Worm (Caenorhabditis elegans) whole organism, dauer: Measurements from ENCODE around the gene nspc-17.
"Not testable (repeated sequence)": the region's sequence is repeated elsewhere in the genome, so short reads cannot be mapped to it uniquely, and the experiment has no call there.

Experiments used
- unc-62 ChIP-seq: sonication (generic microtip); optimal IDR thresholded peaks from 2 replicates; lab custom pipeline; 2017; ENCODE audit warnings: missing biosample characterization, missing genetic modification reagents, missing genetic modification characterization

Gene nspc-17

ce11 chrX:14545543-14545942, 20.6 kb upstream of the nspc-17 start, which contains the start of gene enri-2:
Gene enri-2, plus strand, starts transcription at chrX:14545843.
- no peak for TF ChIP-seq unc-62 (GFP tag; lab: Kevin White, UChicago)

ce11 chrX:14543224-14543623, 18.2 kb upstream of the nspc-17 start, which contains the start of gene T24C2.3:
Gene T24C2.3, plus strand, starts transcription at chrX:14543524.
- no peak for TF ChIP-seq unc-62 (GFP tag; lab: Kevin White, UChicago)

- no peak for TF ChIP-seq unc-62 (GFP tag; lab: Kevin White, UChicago)
Measured at ce11 chrX:14541992-14542391, 17.0 kb upstream of the nspc-17 start, which contains the start of gene fbxa-81. Gene fbxa-81, minus strand, starts transcription at chrX:14542092.

- TF ChIP-seq unc-62 (GFP tag; lab: Kevin White, UChicago), result no peak
Measured at ce11 chrX:14539468-14539867, 14.5 kb upstream of the nspc-17 start.

- no peak for TF ChIP-seq unc-62 (GFP tag; lab: Kevin White, UChicago)
Measured at ce11 chrX:14537625-14538024, 12.6 kb upstream of the nspc-17 start.

DNA sequence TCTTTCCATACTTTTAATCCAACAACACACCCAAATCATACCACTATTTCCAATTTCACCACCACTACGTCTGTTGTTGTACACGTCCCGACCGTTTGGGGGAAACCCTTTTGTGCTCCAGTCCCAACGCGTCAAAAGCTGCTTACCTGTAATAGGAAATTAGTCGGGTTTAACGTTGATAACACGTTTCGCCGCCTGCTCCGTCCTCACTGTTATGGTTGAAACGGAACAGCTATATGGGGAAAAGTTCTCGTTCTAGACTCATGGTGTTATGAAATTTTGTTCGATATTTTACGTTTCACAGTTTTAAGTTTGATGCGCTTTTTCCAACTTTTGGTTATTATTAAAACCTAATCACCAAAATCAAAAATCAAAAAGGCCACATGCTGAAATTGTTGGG, 10.9 kb upstream of the nspc-17 start:
- no peak for TF ChIP-seq unc-62 (GFP tag; lab: Kevin White, UChicago)

- TF ChIP-seq unc-62 (GFP tag; lab: Kevin White, UChicago), result no peak
Measured at ce11 chrX:14534596-14534995, 9.6 kb upstream of the nspc-17 start.

ce11 chrX:14534117-14534516, 9.1 kb upstream of the nspc-17 start, which contains the start of gene T24C2.5:
Gene T24C2.5, plus strand, starts transcription at chrX:14534417.
- TF ChIP-seq unc-62 (GFP tag; lab: Kevin White, UChicago), result no peak

ce11 chrX:14530107-14530506, 5.1 kb upstream of the nspc-17 start, which contains the start of gene nspc-20:
Gene nspc-20, minus strand, starts transcription at chrX:14530207.
- no peak for TF ChIP-seq unc-62 (GFP tag; lab: Kevin White, UChicago)

- not testable (repeated sequence) for TF ChIP-seq unc-62 (GFP tag; lab: Kevin White, UChicago)
Measured at ce11 chrX:14528399-14528798, 3.4 kb upstream of the nspc-17 start, which contains the start of gene nspc-19. Gene nspc-19, plus strand, starts transcription at chrX:14528699.

DNA sequence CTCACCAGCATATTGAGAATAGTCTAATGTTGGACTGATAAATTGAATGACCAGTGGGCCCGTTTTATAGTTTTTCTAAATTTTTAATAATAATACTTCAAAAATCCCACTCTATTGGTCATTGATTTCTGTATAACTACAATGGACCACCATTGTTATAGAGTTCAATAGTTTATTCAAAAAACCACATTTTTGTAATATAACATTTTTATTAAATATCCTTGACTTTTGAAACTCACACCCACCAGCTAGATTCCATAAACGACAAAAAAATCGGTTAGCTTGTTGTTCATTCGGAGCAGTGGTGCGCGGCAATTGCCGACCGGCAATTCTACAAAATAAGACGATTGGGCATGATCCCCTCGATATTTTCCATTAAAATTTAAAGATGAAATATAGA, 2.6 kb upstream of the nspc-17 start, which contains the start of gene nspc-18:
Gene nspc-18, minus strand, starts transcription at position 101 of the 400 bp plus-strand sequence.
- TF ChIP-seq unc-62 (GFP tag; lab: Kevin White, UChicago), result no peak

DNA sequence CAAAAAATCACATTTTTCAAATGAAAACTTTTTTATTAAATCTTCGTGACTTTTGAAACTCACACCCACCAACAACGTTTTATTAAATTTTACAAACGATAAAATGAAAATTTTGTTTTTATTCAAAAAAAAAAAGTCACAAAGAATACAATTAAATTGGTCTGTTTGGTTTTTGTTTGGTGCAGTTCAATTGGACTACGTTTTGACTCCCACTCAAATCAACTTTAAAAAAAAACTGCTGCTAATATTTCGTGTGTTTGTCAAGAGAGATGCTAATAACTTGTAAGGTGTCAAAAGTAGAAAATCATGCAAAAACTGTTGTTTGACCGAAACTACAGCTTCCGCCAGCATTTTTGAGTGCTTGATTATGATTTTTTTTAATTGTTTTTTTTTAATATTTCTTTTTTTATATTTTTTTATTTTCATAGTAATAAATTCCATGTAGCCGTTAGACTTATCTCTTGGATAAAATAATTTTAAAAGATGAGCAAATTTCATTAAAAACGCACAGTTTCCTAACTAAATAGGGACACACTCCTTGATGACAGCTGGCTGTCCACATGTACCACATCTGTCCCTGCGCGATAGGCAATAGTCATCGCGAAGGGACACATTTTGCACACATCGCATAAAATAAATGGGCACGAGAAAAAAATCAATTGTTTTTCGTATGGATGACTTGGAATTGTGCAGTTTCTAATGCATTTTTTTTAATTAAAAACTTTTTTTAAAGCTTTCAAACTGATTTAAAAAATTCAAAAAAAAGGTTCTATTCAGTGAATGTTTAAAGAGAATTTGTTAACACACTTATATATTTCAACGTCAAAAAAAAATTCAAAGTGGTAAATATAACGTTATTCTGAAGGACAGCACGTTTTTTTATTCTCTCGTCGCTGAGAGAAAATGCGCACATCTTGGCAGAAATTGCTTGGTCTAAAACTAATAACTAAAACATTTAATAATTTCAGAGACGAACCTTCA, 634 bp upstream of the nspc-17 start:
- peak; percentile 76 for TF ChIP-seq unc-62 (GFP tag; lab: Kevin White, UChicago)

DNA sequence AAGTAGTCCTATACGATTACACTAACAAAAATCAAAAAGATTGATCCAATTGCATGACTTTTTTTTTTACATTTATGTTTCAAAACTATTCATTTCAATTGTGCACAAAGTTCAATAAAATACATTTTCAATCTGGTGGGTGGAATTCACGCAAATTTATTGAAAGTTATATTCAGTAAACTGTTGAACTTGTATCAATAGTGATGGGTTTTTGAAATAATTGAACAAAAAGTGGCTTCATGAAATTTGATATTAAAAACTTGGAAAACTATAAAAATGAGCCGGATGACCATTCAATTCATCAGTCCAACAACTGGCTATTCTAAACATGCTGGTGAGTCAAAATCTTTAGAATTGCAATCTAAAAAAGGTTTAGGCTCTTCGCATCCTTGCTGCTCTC, 1.7 kb downstream of the nspc-17 start, which contains the start of gene nspc-16:
Gene nspc-16, plus strand, starts transcription at position 301 of the 400 bp plus-strand sequence.
- no peak for TF ChIP-seq unc-62 (GFP tag; lab: Kevin White, UChicago)

DNA sequence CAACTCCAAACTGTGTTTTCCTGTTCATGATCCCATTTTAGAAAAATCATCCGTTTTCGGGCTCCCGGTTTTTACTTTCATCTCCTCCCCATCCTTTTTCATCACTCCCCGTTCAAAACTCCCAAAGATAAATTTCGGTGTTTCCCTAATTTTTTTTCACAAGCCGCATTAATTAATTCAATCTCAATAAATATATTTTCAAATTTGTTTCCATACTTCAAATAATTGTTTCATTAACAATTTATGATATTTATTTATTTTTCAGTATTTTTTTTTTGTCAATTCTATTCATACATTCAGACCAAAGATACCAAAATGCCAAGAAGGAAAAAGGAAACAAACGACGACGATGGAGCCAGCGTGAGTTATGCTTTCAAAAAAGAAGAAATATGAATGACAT, 4.5 kb downstream of the nspc-17 start, which contains the start of gene D1025.1:
Gene D1025.1, plus strand, starts transcription at position 301 of the 400 bp plus-strand sequence.
- no peak for TF ChIP-seq unc-62 (GFP tag; lab: Kevin White, UChicago)

- TF ChIP-seq unc-62 (GFP tag; lab: Kevin White, UChicago), result no peak
Measured at ce11 chrX:14517842-14518241, 7.1 kb downstream of the nspc-17 start.

- no peak for TF ChIP-seq unc-62 (GFP tag; lab: Kevin White, UChicago)
Measured at ce11 chrX:14516560-14516959, 8.4 kb downstream of the nspc-17 start, which contains the start of gene D1025.10. Gene D1025.10, plus strand, starts transcription at chrX:14516860.
